Fruit fly (Drosophila melanogaster) whole organism: ENCODE data around the gene CG7304.

Experiments used
- CG8478 ChIP-seq: fragments of >200 bp; optimal IDR thresholded peaks from 2 replicates; lab custom pipeline; 2018; ENCODE audit warnings: inconsistent platforms
- Dll ChIP-seq: fragments of >200 bp; optimal IDR thresholded peaks from 2 replicates; lab custom pipeline; 2017
- EcR ChIP-seq, 2 experiments: fragments of >200 bp; optimal IDR thresholded peaks; 2 replicates each; lab custom pipeline; 2017; ENCODE audit warnings: missing biosample characterization in 2 of 2, missing genetic modification characterization in 2 of 2, missing genetic modification reagents in 2 of 2
- pan ChIP-seq: fragments of >200 bp; optimal IDR thresholded peaks from 2 replicates; lab custom pipeline; 2017
- psq ChIP-seq: fragments of >200 bp; optimal IDR thresholded peaks from 2 replicates; lab custom pipeline; 2017
- usp ChIP-seq: fragments of >200 bp; optimal IDR thresholded peaks from 2 replicates; lab custom pipeline; 2017; ENCODE audit warnings: missing biosample characterization, missing genetic modification characterization, mixed read lengths

CG7304 gene

DNA sequence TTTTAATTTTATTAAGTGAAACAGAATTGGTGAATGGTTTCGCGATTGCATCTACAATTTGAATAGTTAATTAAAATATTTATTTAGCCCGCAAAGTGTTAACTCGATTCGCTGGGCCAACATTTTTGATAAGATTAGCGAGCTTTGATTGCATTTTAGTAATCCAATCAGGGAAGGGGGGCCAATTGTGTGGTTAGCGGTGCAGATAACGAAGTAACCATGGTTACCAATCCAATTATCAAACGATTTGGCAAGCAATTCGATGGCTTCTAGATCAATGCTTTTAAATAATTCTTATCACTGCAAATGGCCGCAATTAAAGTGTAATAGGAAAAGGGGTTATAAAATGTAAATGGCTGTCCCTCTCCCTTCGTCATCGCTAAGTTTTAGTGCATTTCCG is 12.9 kb downstream of the CG7304 start:
- TF ChIP-seq Dll, result no peak
- no peak for TF ChIP-seq CG8478 (lab: Kevin White, UChicago)
- no peak for TF ChIP-seq psq (lab: Kevin White, UChicago)
- no peak for TF ChIP-seq pan
- no peak for TF ChIP-seq usp (GFP tag; lab: Kevin White, UChicago)
- TF ChIP-seq EcR (GFP tag; optimal IDR thresholded peaks at IDR 0.05; lab: Kevin White, UChicago), result no peak

- TF ChIP-seq EcR (GFP tag; optimal IDR thresholded peaks at IDR 0.05; lab: Kevin White, UChicago) (no peak), psq (lab: Kevin White, UChicago) (no peak), pan (no peak), usp (GFP tag; lab: Kevin White, UChicago) (no peak), Dll (no peak), CG8478 (lab: Kevin White, UChicago) (no peak)
Observed at dm6 chr3L:15692794-15693532, 13.4 kb downstream of the CG7304 start.

dm6 chr3L:15694406-15694805 is 14.9 kb downstream of the CG7304 start:
- TF ChIP-seq psq (lab: Kevin White, UChicago), result no peak
- TF ChIP-seq Dll, result no peak
- no peak for TF ChIP-seq CG8478 (lab: Kevin White, UChicago)
- no peak for TF ChIP-seq usp (GFP tag; lab: Kevin White, UChicago)
- TF ChIP-seq EcR (GFP tag; optimal IDR thresholded peaks at IDR 0.05; lab: Kevin White, UChicago), result no peak
- TF ChIP-seq pan, result no peak

DNA sequence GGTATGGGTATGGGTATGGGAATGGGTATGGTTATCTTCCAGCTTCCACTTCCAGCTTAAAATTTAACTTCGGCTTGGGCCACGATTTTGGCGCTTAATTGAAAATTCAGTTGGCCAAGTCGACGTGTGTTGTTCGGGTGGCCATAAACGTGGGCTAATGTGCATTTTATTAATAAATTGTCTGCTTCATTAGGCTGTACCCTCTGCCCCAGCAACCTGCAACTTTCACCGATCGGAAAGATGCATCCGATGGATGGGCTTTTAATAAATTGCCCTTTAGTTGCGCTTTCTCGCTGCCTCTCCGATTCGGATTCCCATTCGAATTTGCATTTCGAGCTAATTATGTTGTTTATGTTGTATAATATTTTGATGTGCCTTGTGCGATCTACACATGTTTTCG is 15.7 kb downstream of the CG7304 start:
- TF ChIP-seq Dll, result no peak
- no peak for TF ChIP-seq CG8478 (lab: Kevin White, UChicago)
- no peak for TF ChIP-seq psq (lab: Kevin White, UChicago)
- TF ChIP-seq pan, result no peak

- no peak for TF ChIP-seq Dll
- no peak for TF ChIP-seq pan
- TF ChIP-seq EcR (GFP tag; optimal IDR thresholded peaks at IDR 0.05; lab: Kevin White, UChicago), result no peak
- TF ChIP-seq CG8478 (lab: Kevin White, UChicago), result no peak
- TF ChIP-seq usp (GFP tag; lab: Kevin White, UChicago), result no peak
- no peak for TF ChIP-seq psq (lab: Kevin White, UChicago)
Observed at dm6 chr3L:15697916-15698315, 18.4 kb downstream of the CG7304 start.

DNA sequence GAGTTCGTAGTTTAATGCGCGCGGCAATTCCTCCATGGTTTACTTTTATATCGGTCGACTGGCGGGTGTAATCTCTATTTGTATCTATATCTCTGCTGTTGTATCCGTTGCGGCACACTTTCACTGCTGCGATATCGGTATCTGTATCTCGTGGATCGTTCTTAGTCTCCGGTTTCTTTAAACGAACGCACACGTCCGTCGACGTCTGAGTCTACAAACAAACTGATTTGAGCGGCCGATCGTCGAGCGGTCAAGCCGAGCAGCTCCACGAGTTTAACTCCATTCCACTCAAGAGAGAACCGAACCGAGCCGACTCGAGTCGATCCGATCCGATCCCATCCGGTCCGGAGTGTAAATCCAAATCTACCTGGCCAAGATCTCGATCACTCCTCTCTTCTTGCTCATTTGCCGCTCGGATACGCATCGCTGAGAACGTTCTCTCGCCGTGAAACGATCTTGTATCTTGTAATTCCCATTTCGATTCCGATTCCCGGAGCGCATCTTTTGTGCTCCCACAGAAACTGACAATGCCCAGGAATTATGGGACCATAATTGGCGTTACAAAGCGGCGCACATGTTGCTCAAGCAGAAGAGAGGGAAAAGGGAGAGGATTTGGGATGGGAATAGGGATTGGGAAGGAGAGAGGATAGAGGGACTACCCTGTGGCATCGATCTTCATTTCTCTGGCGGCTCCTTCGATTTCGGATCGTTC is 20.3 kb downstream of the CG7304 start, which contains the start of gene comm2:
Gene comm2 (minus strand): TSS at position 225 of the 712 bp plus-strand sequence.
- TF ChIP-seq psq (lab: Kevin White, UChicago) (no peak), pan (no peak), usp (GFP tag; lab: Kevin White, UChicago) (no peak), Dll (peak; percentile 86)

DNA sequence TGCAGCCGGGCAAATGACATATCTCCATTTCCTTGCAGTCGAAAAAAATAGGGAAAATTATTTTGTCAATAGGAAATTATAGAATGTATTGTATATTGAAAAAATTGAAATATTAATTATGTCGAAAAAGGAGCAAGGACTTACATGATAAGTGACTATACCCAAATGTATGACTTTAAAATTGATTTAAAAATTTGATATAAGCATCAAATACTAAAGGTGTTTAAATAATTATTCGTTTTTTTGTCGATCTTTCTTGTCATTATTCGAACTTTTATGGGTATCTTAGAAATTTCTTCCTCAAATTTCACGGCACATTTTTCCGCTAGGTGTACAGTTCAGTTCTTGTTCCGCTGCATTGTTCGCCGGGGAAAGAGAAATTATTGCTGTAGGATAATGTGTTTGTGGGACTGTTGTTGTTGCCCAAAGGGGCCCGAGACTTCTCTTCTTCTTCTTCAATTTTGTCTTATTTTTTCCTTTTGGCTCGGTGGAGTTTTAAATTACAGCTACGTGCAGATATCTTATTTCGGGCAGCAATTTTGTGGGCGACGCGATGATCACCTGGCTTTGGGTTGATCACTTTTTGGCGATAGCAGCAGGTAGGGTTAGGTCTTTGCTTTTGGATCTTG is 20.9 kb downstream of the CG7304 start:
- TF ChIP-seq CG8478 (lab: Kevin White, UChicago), result no peak
- no peak for TF ChIP-seq psq (lab: Kevin White, UChicago)
- no peak for TF ChIP-seq EcR (GFP tag; optimal IDR thresholded peaks at IDR 0.05; lab: Kevin White, UChicago)

- TF ChIP-seq CG8478 (lab: Kevin White, UChicago) (no peak), pan (no peak), usp (GFP tag; lab: Kevin White, UChicago) (no peak), Dll (no peak), psq (lab: Kevin White, UChicago) (no peak)
Observed at dm6 chr3L:15702191-15702590, 22.7 kb downstream of the CG7304 start.

DNA sequence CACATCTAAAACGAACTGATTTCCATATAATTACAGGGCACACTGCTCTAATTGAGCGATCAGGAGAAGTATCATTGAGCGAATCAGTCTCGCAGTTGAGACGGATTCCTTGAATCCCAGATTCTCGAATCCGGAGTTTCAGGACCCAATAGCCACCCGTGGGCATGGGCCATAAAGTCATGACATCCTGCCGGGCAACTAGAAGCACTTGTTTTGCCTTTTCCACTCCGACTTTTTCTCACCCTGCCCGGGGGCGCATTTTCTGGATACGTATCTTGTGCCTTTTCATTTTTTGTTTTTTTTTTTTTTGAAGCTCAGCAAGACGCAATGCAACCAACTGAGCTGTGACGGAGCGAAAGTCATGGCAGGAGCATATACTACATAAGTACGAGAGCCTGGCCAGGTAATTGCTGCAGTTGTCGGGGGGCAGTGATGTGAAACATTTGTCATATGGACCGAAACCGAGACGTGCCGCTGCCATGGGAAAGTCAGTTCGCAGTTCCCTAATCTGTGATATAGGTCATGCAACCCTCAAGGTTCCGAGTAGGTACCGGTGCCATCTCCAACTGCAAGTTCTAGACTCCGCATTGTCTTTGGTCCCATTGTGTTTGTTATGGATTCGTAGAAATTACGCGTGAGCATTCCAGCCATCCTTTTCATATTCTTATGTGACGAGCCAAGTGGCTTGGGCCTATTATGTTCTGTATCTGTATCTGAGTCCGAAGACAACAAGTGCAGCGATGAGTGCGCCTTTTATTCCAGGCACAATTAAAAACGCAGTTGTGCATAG is 24.0 kb downstream of the CG7304 start:
- TF ChIP-seq CG8478 (lab: Kevin White, UChicago) (no peak), EcR (GFP tag; optimal IDR thresholded peaks at IDR 0.05; lab: Kevin White, UChicago) (peak in 1 of 2 experiments; percentile 28)

DNA sequence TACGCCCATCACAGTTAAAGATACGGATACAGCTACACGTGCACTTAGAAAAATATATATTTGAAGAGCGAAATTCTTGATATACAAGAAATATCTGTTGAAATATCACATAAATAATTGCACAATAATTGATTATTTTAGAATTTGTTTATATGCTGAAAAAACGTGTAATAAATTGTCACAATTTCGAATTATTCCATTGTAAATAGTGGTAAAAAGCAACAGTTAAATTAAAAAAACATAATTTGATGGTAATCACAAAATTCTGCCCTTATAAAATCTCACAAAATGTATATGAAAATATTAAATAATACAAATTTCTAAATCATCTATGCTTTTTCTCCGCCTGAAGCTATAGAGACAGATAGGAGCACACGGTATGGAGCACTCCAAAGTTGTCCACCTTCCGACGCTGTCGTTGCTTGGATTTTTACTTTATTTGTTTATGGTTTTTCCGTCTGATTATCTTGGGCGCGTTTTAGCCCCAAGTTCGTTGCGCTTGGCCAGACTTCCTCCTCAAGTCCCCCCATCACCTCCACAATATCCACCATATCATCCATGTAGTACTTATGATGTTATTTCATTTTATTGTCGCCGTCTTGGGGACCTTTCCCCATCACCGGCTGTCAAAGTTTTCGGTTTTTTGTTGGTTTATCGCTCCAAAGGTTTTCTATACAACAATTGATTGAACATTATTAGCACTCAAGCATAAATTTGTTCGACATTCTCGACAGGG is 24.9 kb downstream of the CG7304 start:
- TF ChIP-seq EcR (GFP tag; optimal IDR thresholded peaks at IDR 0.05; lab: Kevin White, UChicago), result peak; percentile 30 to 61
- no peak for TF ChIP-seq pan

DNA sequence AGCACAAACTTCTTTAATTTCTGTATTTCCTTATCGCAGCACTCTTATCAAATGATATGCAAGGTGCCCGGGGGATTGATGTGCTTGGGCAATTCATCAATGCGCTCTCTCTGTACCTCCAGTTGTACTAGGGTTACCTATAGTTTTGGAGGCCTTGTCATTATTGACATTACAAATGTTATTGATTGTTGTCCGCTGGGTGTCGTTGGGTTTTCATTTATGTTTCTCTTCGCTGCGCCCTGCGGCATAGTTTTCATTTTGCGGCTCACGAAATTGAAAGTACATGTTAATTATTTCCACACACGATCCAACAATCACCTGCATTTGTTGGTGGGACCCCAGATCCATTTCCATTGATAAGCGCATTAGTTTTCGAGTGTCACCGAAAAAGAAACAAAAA is 26.7 kb downstream of the CG7304 start:
- TF ChIP-seq pan (no peak), CG8478 (lab: Kevin White, UChicago) (no peak), Dll (no peak), psq (lab: Kevin White, UChicago) (no peak), EcR (GFP tag; optimal IDR thresholded peaks at IDR 0.05; lab: Kevin White, UChicago) (no peak), usp (GFP tag; lab: Kevin White, UChicago) (no peak)
